Fruit fly (Drosophila melanogaster): Measurements from ENCODE around the gene nullo.
A peak's percentile ranks its signal among the peaks of the same experiment; 100 is the strongest.

nullo gene

DNA sequence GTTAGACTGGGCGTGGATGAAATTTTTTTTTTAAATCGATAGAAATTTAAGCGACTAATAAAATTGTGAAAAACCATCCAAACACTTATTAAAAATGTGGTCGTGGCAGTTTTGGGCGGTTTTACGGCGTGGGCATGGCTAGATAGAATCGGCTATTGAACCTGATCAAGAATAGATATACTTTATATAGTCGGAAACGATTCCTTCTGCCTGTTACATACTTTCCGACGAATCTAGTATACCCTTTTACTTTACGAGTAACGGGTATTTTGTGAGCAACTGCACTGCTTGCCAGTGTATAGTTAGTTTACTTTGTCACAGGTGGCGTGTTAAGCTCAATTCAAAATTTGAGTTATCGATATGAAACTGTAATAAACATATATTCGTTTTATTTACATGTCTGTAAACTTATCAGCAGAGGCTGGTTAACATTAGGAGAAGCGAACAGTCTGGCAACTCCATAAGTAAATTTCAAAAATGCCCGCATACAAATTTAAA, 34.3 kb upstream of the nullo start (continued):
- TF ChIP-seq CG17612 (GFP tag; IDR thresholded peaks at IDR 0.05) (no peak; the same call in 1 of the 2 replicates), bbx (GFP tag; IDR thresholded peaks at IDR 0.05; ENCODE audit: partially characterized antibody) (peak; percentile 49; the same call in 1 of the 2 replicates), CG9215 (GFP tag; IDR thresholded peaks at IDR 0.05) (0 out of 2 replicates have a peak, but pooled peaks have one; percentile 6), CG15479 (GFP tag; optimal IDR thresholded peaks at IDR 0.05) (no peak), zen (tag; optimal IDR thresholded peaks at IDR 0.05) (no peak), BEAF-32 (GFP tag; optimal IDR thresholded peaks at IDR 0.05) (peak; percentile 73), ewg (GFP tag; optimal IDR thresholded peaks at IDR 0.05) (no peak), grau (tag; optimal IDR thresholded peaks at IDR 0.05) (peak; percentile 40), abd-A (tag; optimal IDR thresholded peaks at IDR 0.05) (no peak), Med (GFP tag) (peak; percentile 96), usp (GFP tag; optimal IDR thresholded peaks at IDR 0.05) (no peak), Oli (tag; optimal IDR thresholded peaks at IDR 0.05) (no peak), nerfin-1 (tag; optimal IDR thresholded peaks at IDR 0.05) (no peak), danr (GFP tag; IDR thresholded peaks at IDR 0.05) (no peak), Opbp (GFP tag; IDR thresholded peaks at IDR 0.05; ENCODE audit: partially characterized antibody) (peak; percentile 68; the same call in 2 of the 3 replicates), Lpt (GFP tag; optimal IDR thresholded peaks at IDR 0.05) (no peak), jigr1 (GFP tag; IDR thresholded peaks at IDR 0.05) (no peak), E2f2 (GFP tag; IDR thresholded peaks at IDR 0.05) (peak; percentile 94), CG2678 (tag; optimal IDR thresholded peaks at IDR 0.05) (peak; percentile 62), sima (GFP tag; optimal IDR thresholded peaks at IDR 0.05) (peak; percentile 43), CG18599 (GFP tag; optimal IDR thresholded peaks at IDR 0.05) (peak; percentile 47), CG14965 (GFP tag; optimal IDR thresholded peaks at IDR 0.05; ENCODE audit: borderline replicate concordance) (no peak), CG10321 (GFP tag; IDR thresholded peaks at IDR 0.05) (no peak), CG10543 (GFP tag; optimal IDR thresholded peaks at IDR 0.05) (peak; percentile 21), Abd-B (GFP tag; optimal IDR thresholded peaks at IDR 0.05) (peak; percentile 48), CG11085 (GFP tag; IDR thresholded peaks at IDR 0.05) (peak; percentile 46; the same call in 1 of the 2 replicates), CG8924 (tag; optimal IDR thresholded peaks at IDR 0.05) (peak; percentile 16), CG13624 (GFP tag; optimal IDR thresholded peaks at IDR 0.05) (peak; percentile 56), run (tag; optimal IDR thresholded peaks at IDR 0.05) (no peak), CG6683 (GFP tag; optimal IDR thresholded peaks at IDR 0.05) (no peak), CG15696 (tag; optimal IDR thresholded peaks at IDR 0.05) (peak; percentile 18), CG10565 (GFP tag; optimal IDR thresholded peaks at IDR 0.05) (no peak), Ets97D (GFP tag; optimal IDR thresholded peaks at IDR 0.05) (peak; percentile 75), Mes4 (GFP tag; optimal IDR thresholded peaks at IDR 0.05) (no peak), ssp (GFP tag; IDR thresholded peaks at IDR 0.05) (no peak), Xrp1 (GFP tag; IDR thresholded peaks at IDR 0.05) (peak; percentile 55), so (GFP tag; IDR thresholded peaks at IDR 0.05) (peak; percentile 36; the same call in 1 of the 3 replicates), D (optimal IDR thresholded peaks at IDR 0.05) (no peak), D (GFP tag; optimal IDR thresholded peaks at IDR 0.05) (no peak), chif (GFP tag; optimal IDR thresholded peaks at IDR 0.05) (peak in 1 of 2 experiments; percentile 19), fu2 (GFP tag; optimal IDR thresholded peaks at IDR 0.05) (no peak), CG32772 (GFP tag; IDR thresholded peaks at IDR 0.05) (peak; percentile 8; the same call in 1 of the 2 replicates), cad (GFP tag; optimal IDR thresholded peaks at IDR 0.05) (no peak), Dfd (GFP tag; optimal IDR thresholded peaks at IDR 0.05) (no peak), CG4360 (GFP tag; IDR thresholded peaks at IDR 0.05) (no peak), CG13775 (GFP tag; optimal IDR thresholded peaks at IDR 0.05) (peak; percentile 11), CG10959 (GFP tag; IDR thresholded peaks at IDR 0.05) (no peak), psq (GFP tag; optimal IDR thresholded peaks at IDR 0.05) (no peak), seq (GFP tag; IDR thresholded peaks at IDR 0.05) (no peak), ATbp (GFP tag; optimal IDR thresholded peaks at IDR 0.05) (no peak), Chrac-16 (GFP tag; optimal IDR thresholded peaks at IDR 0.05) (peak; percentile 27)
